Worm (Caenorhabditis elegans): Measurements from ENCODE around the gene ceh-40.
"Not testable (repeated sequence)": the region's sequence is repeated elsewhere in the genome, so short reads cannot be mapped to it uniquely, and the experiment has no call there.

ce11 chrX:12302755-12303154, 17.8 kb downstream of the ceh-40 start, which contains the start of gene dot-1.3:
- not testable (repeated sequence) for TF ChIP-seq C38D4.7 (GFP tag; optimal IDR thresholded peaks at IDR 0.05); pha-2 (tag; optimal IDR thresholded peaks at IDR 0.05); hlh-8 (tag; optimal IDR thresholded peaks at IDR 0.05); ama-1 (optimal IDR thresholded peaks at IDR 0.05); nhr-11 (tag; optimal IDR thresholded peaks at IDR 0.05); unc-3 (GFP tag; conservative IDR thresholded peaks at IDR 0.05); unc-3 (tag; optimal IDR thresholded peaks at IDR 0.05); pros-1 (tag; optimal IDR thresholded peaks at IDR 0.05); F13H6.1 (tag; optimal IDR thresholded peaks at IDR 0.05); nfya-1 (tag; optimal IDR thresholded peaks at IDR 0.05); che-1 (tag; optimal IDR thresholded peaks at IDR 0.05); ceh-24 (tag; optimal IDR thresholded peaks at IDR 0.05); pqm-1 (tag; optimal IDR thresholded peaks at IDR 0.05); dmd-4 (tag; optimal IDR thresholded peaks at IDR 0.05; ENCODE audit: borderline replicate concordance); lim-6 (tag; optimal IDR thresholded peaks at IDR 0.05)

Data from whole organism, late embryonic.